Worm (Caenorhabditis elegans): ENCODE measurements around the gene Y32G9B.1.

The Y32G9B.1 gene

ce11 chrV:1870515-1870940, 40.7 kb upstream of the Y32G9B.1 start (continued):
- TF ChIP-seq hmg-1.2 (GFP tag; IDR thresholded peaks at IDR 0.05) (peak; percentile 12), snpc-4 (GFP tag; optimal IDR thresholded peaks at IDR 0.05) (no peak), snpc-4 (tag; optimal IDR thresholded peaks at IDR 0.05) (peak in 2 of 4 experiments; percentile 2 to 9), F49E8.2 (tag; optimal IDR thresholded peaks at IDR 0.05; ENCODE audit: insufficient read depth) (peak; percentile 54), mes-4 (tag; optimal IDR thresholded peaks at IDR 0.05) (no peak), hrde-1 (tag; optimal IDR thresholded peaks at IDR 0.05; ENCODE audit: borderline replicate concordance) (peak; percentile 11), hsf-1 (GFP tag; IDR thresholded peaks at IDR 0.05) (peak; percentile 59; the same call in 1 of the 2 replicates), ztf-18 (tag; optimal IDR thresholded peaks at IDR 0.05) (peak; percentile 86), unc-130 (GFP tag; optimal IDR thresholded peaks at IDR 0.05) (peak; percentile 39), ccch-3 (GFP tag; optimal IDR thresholded peaks at IDR 0.05) (no peak), madf-8 (GFP tag; conservative IDR thresholded peaks at IDR 0.05) (peak; percentile 25; the same call in 1 of the 2 replicates), B0019.2 (GFP tag; conservative IDR thresholded peaks at IDR 0.05) (peak; percentile 48; the same call in 1 of the 2 replicates), aptf-2 (GFP tag; conservative IDR thresholded peaks at IDR 0.05) (no peak), attf-6 (GFP tag; IDR thresholded peaks at IDR 0.05) (peak; percentile 34; the same call in 1 of the 2 replicates), ekl-4 (GFP tag; IDR thresholded peaks at IDR 0.05) (peak; percentile 59; the same call in 1 of the 2 replicates), die-1 (tag; optimal IDR thresholded peaks at IDR 0.05) (no peak), mcd-1 (GFP tag; IDR thresholded peaks at IDR 0.05) (peak; percentile 25; the same call in 1 of the 2 replicates), gei-17 (GFP tag; optimal IDR thresholded peaks at IDR 0.05) (no peak), C17E4.6 (GFP tag; IDR thresholded peaks at IDR 0.05) (peak; percentile 63; the same call in 1 of the 2 replicates), C06A6.2 (GFP tag; conservative IDR thresholded peaks at IDR 0.05) (no peak), ztf-25 (GFP tag; IDR thresholded peaks at IDR 0.05) (peak; percentile 19; the same call in 1 of the 2 replicates), pha-4 (tag; optimal IDR thresholded peaks at IDR 0.05) (no peak), nhr-120 (GFP tag; IDR thresholded peaks at IDR 0.05) (no peak), zfh-2 (GFP tag; conservative IDR thresholded peaks at IDR 0.05) (no peak), nhr-179 (tag; optimal IDR thresholded peaks at IDR 0.05) (no peak), lsl-1 (GFP tag; optimal IDR thresholded peaks at IDR 0.05) (peak; percentile 79), lin-54 (GFP tag; optimal IDR thresholded peaks at IDR 0.05) (peak; percentile 38), ceh-58 (GFP tag; IDR thresholded peaks at IDR 0.05) (no peak), chd-7 (tag; optimal IDR thresholded peaks at IDR 0.05) (no peak), F10E7.11 (tag; optimal IDR thresholded peaks at IDR 0.05) (no peak), efl-1 (GFP tag; optimal IDR thresholded peaks at IDR 0.05) (peak; percentile 51), egl-18 (GFP tag; IDR thresholded peaks at IDR 0.05) (no peak), xnd-1 (tag; optimal IDR thresholded peaks at IDR 0.05) (peak; percentile 46), hlh-12 (tag; optimal IDR thresholded peaks at IDR 0.05) (no peak), F57C9.4 (tag; optimal IDR thresholded peaks at IDR 0.05) (no peak), Y79H2A.3 (GFP tag; conservative IDR thresholded peaks at IDR 0.05) (peak; percentile 43; the same call in 1 of the 2 replicates), ztf-28 (GFP tag; IDR thresholded peaks at IDR 0.05) (peak; percentile 79; the same call in 1 of the 2 replicates), attf-3 (GFP tag; conservative IDR thresholded peaks at IDR 0.05) (no peak), dpl-1 (GFP tag; optimal IDR thresholded peaks at IDR 0.05) (peak; percentile 27), tlf-1 (GFP tag; optimal IDR thresholded peaks at IDR 0.05) (no peak), mel-28 (tag; optimal IDR thresholded peaks at IDR 0.05; ENCODE audit: borderline replicate concordance) (no peak), ceh-79 (tag; optimal IDR thresholded peaks at IDR 0.05) (no peak), T26A5.8 (tag; optimal IDR thresholded peaks at IDR 0.05) (no peak), B0261.1 (tag; optimal IDR thresholded peaks at IDR 0.05) (no peak), unc-62 (GFP tag; optimal IDR thresholded peaks at IDR 0.05) (no peak), madf-6 (GFP tag; IDR thresholded peaks at IDR 0.05) (peak; percentile 70), let-526 (GFP tag; IDR thresholded peaks at IDR 0.05) (no peak), madf-3 (GFP tag; IDR thresholded peaks at IDR 0.05) (peak; percentile 60; the same call in 1 of the 2 replicates), T07F8.4 (tag; optimal IDR thresholded peaks at IDR 0.05) (no peak)

All from whole organism, young adult.